Fruit fly (Drosophila melanogaster): ENCODE measurements around the gene CG33630.

CG33630 gene

dm6 chr3R:10100498-10101196, 38.2 kb downstream of the CG33630 start (continued):
- TF ChIP-seq lmd (GFP tag; IDR thresholded peaks at IDR 0.05) (peak; percentile 33; the same call in 1 of the 2 replicates), CG1603 (tag; optimal IDR thresholded peaks at IDR 0.05) (peak; percentile 45), gcm2 (GFP tag; optimal IDR thresholded peaks at IDR 0.05) (no peak), CG14965 (GFP tag; optimal IDR thresholded peaks at IDR 0.05; ENCODE audit: borderline replicate concordance) (no peak), salm (tag; optimal IDR thresholded peaks at IDR 0.05) (no peak), Rfx (GFP tag; IDR thresholded peaks at IDR 0.05) (peak; percentile 80), jing (GFP tag; optimal IDR thresholded peaks at IDR 0.05) (no peak), CG42726 (GFP tag; IDR thresholded peaks at IDR 0.05; ENCODE audit: partially characterized antibody) (peak; percentile 44; the same call in 1 of the 2 replicates), gsb (GFP tag; IDR thresholded peaks at IDR 0.05) (no peak), CG4617 (GFP tag; optimal IDR thresholded peaks at IDR 0.05; ENCODE audit: borderline replicate concordance) (no peak), seq (GFP tag; IDR thresholded peaks at IDR 0.05) (0 out of 2 replicates have a peak, but pooled peaks have one; percentile 19), jigr1 (GFP tag; IDR thresholded peaks at IDR 0.05) (no peak), Xbp1 (GFP tag; optimal IDR thresholded peaks at IDR 0.05) (peak; percentile 24), CG7963 (GFP tag; IDR thresholded peaks at IDR 0.05; ENCODE audit: partially characterized antibody) (no peak), Drgx (GFP tag; IDR thresholded peaks at IDR 0.05) (no peak), CG7372 (GFP tag; IDR thresholded peaks at IDR 0.05) (no peak), CkIIα-i1 (GFP tag; IDR thresholded peaks at IDR 0.05) (no peak), CG6654 (GFP tag; optimal IDR thresholded peaks at IDR 0.05) (no peak), CG18599 (GFP tag; optimal IDR thresholded peaks at IDR 0.05) (peak; percentile 53), Usf (GFP tag; optimal IDR thresholded peaks at IDR 0.05) (no peak), p53 (GFP tag; optimal IDR thresholded peaks at IDR 0.05) (no peak), ato (GFP tag; IDR thresholded peaks at IDR 0.05; ENCODE audit: partially characterized antibody) (0 out of 2 replicates have a peak, but pooled peaks have one; percentile 38), cwo (GFP tag; optimal IDR thresholded peaks at IDR 0.05) (no peak), TFAM (GFP tag; optimal IDR thresholded peaks at IDR 0.05) (no peak), zf30C (GFP tag; optimal IDR thresholded peaks at IDR 0.05) (no peak), Dek (tag; optimal IDR thresholded peaks at IDR 0.05) (no peak), HmgD (GFP tag; optimal IDR thresholded peaks at IDR 0.05) (peak; percentile 27), oc (tag; optimal IDR thresholded peaks at IDR 0.05) (no peak), CG8359 (GFP tag; optimal IDR thresholded peaks at IDR 0.05; ENCODE audit: borderline replicate concordance) (no peak), pum (GFP tag; optimal IDR thresholded peaks at IDR 0.05) (no peak), repo (GFP tag; optimal IDR thresholded peaks at IDR 0.05) (no peak), Blimp-1 (GFP tag; optimal IDR thresholded peaks at IDR 0.05) (no peak), mirr (GFP tag; optimal IDR thresholded peaks at IDR 0.05) (no peak), Nf-YB (GFP tag; optimal IDR thresholded peaks at IDR 0.05) (no peak), CG10543 (GFP tag; optimal IDR thresholded peaks at IDR 0.05) (peak; percentile 6), CG7987 (GFP tag; optimal IDR thresholded peaks at IDR 0.05) (peak; percentile 78), pita (GFP tag; optimal IDR thresholded peaks at IDR 0.05) (peak; percentile 47), CG4424 (GFP tag; optimal IDR thresholded peaks at IDR 0.05) (peak; percentile 9), unc-4 (GFP tag; IDR thresholded peaks at IDR 0.05; ENCODE audit: partially characterized antibody) (no peak), slou (GFP tag; optimal IDR thresholded peaks at IDR 0.05) (no peak), gcm (GFP tag; optimal IDR thresholded peaks at IDR 0.05) (no peak), Trl (optimal IDR thresholded peaks at IDR 0.05) (no peak), Trl (GFP tag; optimal IDR thresholded peaks at IDR 0.05) (peak; percentile 52), schlank (tag; optimal IDR thresholded peaks at IDR 0.05) (no peak), org-1 (GFP tag; optimal IDR thresholded peaks at IDR 0.05) (peak; percentile 15), GATAe (GFP tag; conservative IDR thresholded peaks at IDR 0.05) (no peak), slbo (GFP tag; IDR thresholded peaks at IDR 0.05) (peak; percentile 74), Spps (tag; optimal IDR thresholded peaks at IDR 0.05) (no peak), Bteb2 (GFP tag; optimal IDR thresholded peaks at IDR 0.05) (no peak)

All from whole organism, embryonic.